Worm (Caenorhabditis elegans) whole organism, L2 larva: ENCODE results near the gene T01G5.6.
A peak's percentile ranks its signal among the peaks of the same experiment; 100 is the strongest.

Experiments
- C34F6.9 ChIP-seq: fragments of 150-350 bp; optimal IDR thresholded peaks from 2 replicates; lab custom pipeline; 2014; ENCODE audit warnings: missing biosample characterization, missing genetic modification characterization
- Y55F3AM.14 ChIP-seq: fragments of 200-800 bp; sonication (Bioruptor generic); optimal IDR thresholded peaks from 2 replicates; lab custom pipeline; 2018; ENCODE audit warnings: mild to moderate bottlenecking, missing genetic modification characterization, missing compliant biosample characterization
- ZK546.5 ChIP-seq: sonication (generic microtip); optimal IDR thresholded peaks from 2 replicates; lab custom pipeline; 2017; ENCODE audit warnings: missing biosample characterization, missing genetic modification characterization
- alr-1 ChIP-seq: fragments of 150-350 bp; optimal IDR thresholded peaks from 2 replicates; lab custom pipeline; 2014; ENCODE audit warnings: missing biosample characterization, missing genetic modification characterization
- aly-2 ChIP-seq: fragments of 150-350 bp; optimal IDR thresholded peaks from 2 replicates; lab custom pipeline; 2014; ENCODE audit warnings: missing biosample characterization, missing genetic modification characterization
- ama-1 ChIP-seq: fragments of 150-350 bp; optimal IDR thresholded peaks from 2 replicates; lab custom pipeline; 2018; ENCODE audit warnings: inconsistent platforms
- blmp-1 ChIP-seq: sonication (generic microtip); optimal IDR thresholded peaks from 2 replicates; lab custom pipeline; 2017; ENCODE audit warnings: missing genetic modification characterization, mild to moderate bottlenecking, missing compliant biosample characterization, antibody characterized with exemption, moderate library complexity; ENCODE audit not compliant: insufficient read depth
- ceh-82 ChIP-seq: fragments of 150-350 bp; optimal IDR thresholded peaks from 2 replicates; lab custom pipeline; 2014; ENCODE audit warnings: missing biosample characterization, missing genetic modification characterization
- crh-2 ChIP-seq: sonication (generic microtip); optimal IDR thresholded peaks from 2 replicates; lab custom pipeline; 2017; ENCODE audit warnings: missing biosample characterization, missing genetic modification characterization
- elt-3 ChIP-seq: sonication (generic microtip); optimal IDR thresholded peaks from 2 replicates; lab custom pipeline; 2017; ENCODE audit warnings: missing biosample characterization, missing genetic modification characterization
- fos-1 ChIP-seq: fragments of 150-350 bp; optimal IDR thresholded peaks from 2 replicates; lab custom pipeline; 2014; ENCODE audit warnings: missing biosample characterization, missing genetic modification characterization
- lin-13 ChIP-seq: fragments of 150-350 bp; optimal IDR thresholded peaks from 2 replicates; lab custom pipeline; 2014; ENCODE audit warnings: missing biosample characterization, missing genetic modification reagents, missing genetic modification characterization
- lin-39 ChIP-seq: fragments of 150-350 bp; optimal IDR thresholded peaks from 2 replicates; lab custom pipeline; 2014; ENCODE audit warnings: missing biosample characterization, missing genetic modification reagents, missing genetic modification characterization
- lsy-2 ChIP-seq, 2 experiments: fragments of 150-350 bp in 1 of 2; sonication (generic microtip) in 1 of 2; optimal IDR thresholded peaks; 2 replicates each; lab custom pipeline; 2014 to 2017; ENCODE audit warnings: missing biosample characterization in 2 of 2, missing genetic modification characterization in 2 of 2
- mbf-1 ChIP-seq: sonication (generic microtip); optimal IDR thresholded peaks from 2 replicates; lab custom pipeline; 2017; ENCODE audit warnings: missing biosample characterization, missing genetic modification characterization
- mdl-1 ChIP-seq, 2 experiments: fragments of 150-350 bp in 1 of 2; sonication (generic microtip) in 1 of 2; optimal IDR thresholded peaks; 2 replicates each; lab custom pipeline; 2017; ENCODE audit warnings: missing biosample characterization in 2 of 2, missing genetic modification characterization in 2 of 2
- nhr-10 ChIP-seq: sonication (generic microtip); optimal IDR thresholded peaks from 2 replicates; lab custom pipeline; 2017; ENCODE audit warnings: missing biosample characterization, missing genetic modification characterization
- nhr-129 ChIP-seq: fragments of 150-350 bp; optimal IDR thresholded peaks from 2 replicates; lab custom pipeline; 2014; ENCODE audit warnings: missing biosample characterization, missing genetic modification characterization
- nhr-23 ChIP-seq: fragments of 150-350 bp; optimal IDR thresholded peaks from 2 replicates; lab custom pipeline; 2014; ENCODE audit warnings: missing biosample characterization, missing genetic modification reagents, missing genetic modification characterization
- nhr-25 ChIP-seq: fragments of 150-350 bp; sonication (generic microtip); optimal IDR thresholded peaks from 3 replicates; lab custom pipeline; 2014; ENCODE audit warnings: missing biosample characterization, missing genetic modification characterization
- nhr-6 ChIP-seq: fragments of 150-350 bp; optimal IDR thresholded peaks from 2 replicates; lab custom pipeline; 2014; ENCODE audit warnings: missing biosample characterization, missing genetic modification characterization
- nhr-77 ChIP-seq: fragments of 150-350 bp; optimal IDR thresholded peaks from 2 replicates; lab custom pipeline; 2014; ENCODE audit warnings: missing biosample characterization, missing genetic modification characterization
- peb-1 ChIP-seq: fragments of 150-350 bp; optimal IDR thresholded peaks from 2 replicates; lab custom pipeline; 2014; ENCODE audit warnings: missing biosample characterization, missing genetic modification characterization
- skn-1 ChIP-seq: sonication (generic microtip); optimal IDR thresholded peaks from 2 replicates; lab custom pipeline; 2017; ENCODE audit warnings: missing biosample characterization, missing genetic modification characterization
- sma-3 ChIP-seq: sonication (generic microtip); optimal IDR thresholded peaks from 2 replicates; lab custom pipeline; 2016; ENCODE audit warnings: missing genetic modification reagents, missing genetic modification characterization, missing compliant biosample characterization
- sma-9 ChIP-seq, 2 experiments: fragments of 150-350 bp in 1 of 2; sonication (generic microtip) in 1 of 2; optimal IDR thresholded peaks; 2 replicates each; lab custom pipeline; 2014 to 2016; ENCODE audit warnings: missing genetic modification characterization in 2 of 2, mild to moderate bottlenecking in 1 of 2, missing biosample characterization in 1 of 2, missing compliant biosample characterization in 1 of 2, missing genetic modification reagents in 1 of 2, moderate library complexity in 1 of 2
- snpc-4 ChIP-seq: fragments of 150-350 bp; optimal IDR thresholded peaks from 2 replicates; lab custom pipeline; 2014; ENCODE audit warnings: missing biosample characterization, missing genetic modification characterization
- unc-39 ChIP-seq: fragments of 150-350 bp; optimal IDR thresholded peaks from 2 replicates; lab custom pipeline; 2014; ENCODE audit warnings: missing biosample characterization, missing genetic modification characterization
- unc-55 ChIP-seq: fragments of 150-350 bp; sonication (generic microtip); optimal IDR thresholded peaks from 3 replicates; lab custom pipeline; 2014; ENCODE audit warnings: missing biosample characterization, missing genetic modification reagents, missing genetic modification characterization
- unc-62 ChIP-seq: fragments of 150-350 bp; optimal IDR thresholded peaks from 2 replicates; lab custom pipeline; 2014; ENCODE audit warnings: missing biosample characterization, missing genetic modification reagents, missing genetic modification characterization
- zag-1 ChIP-seq: fragments of 150-350 bp; optimal IDR thresholded peaks from 2 replicates; lab custom pipeline; 2014; ENCODE audit warnings: missing biosample characterization, missing genetic modification characterization
- ztf-1 ChIP-seq: fragments of 200-800 bp; sonication (Bioruptor generic); conservative IDR thresholded peaks from 2 replicates; pipeline ENCODE4 v1.3.6; 2022; ENCODE audit warnings: missing genetic modification characterization, missing compliant biosample characterization
- ztf-11 ChIP-seq: sonication (generic microtip); optimal IDR thresholded peaks from 2 replicates; lab custom pipeline; 2017; ENCODE audit warnings: missing biosample characterization, missing genetic modification characterization
- ztf-4 ChIP-seq: fragments of 150-350 bp; optimal IDR thresholded peaks from 2 replicates; lab custom pipeline; 2014; ENCODE audit warnings: missing biosample characterization, missing genetic modification characterization

Gene T01G5.6

DNA sequence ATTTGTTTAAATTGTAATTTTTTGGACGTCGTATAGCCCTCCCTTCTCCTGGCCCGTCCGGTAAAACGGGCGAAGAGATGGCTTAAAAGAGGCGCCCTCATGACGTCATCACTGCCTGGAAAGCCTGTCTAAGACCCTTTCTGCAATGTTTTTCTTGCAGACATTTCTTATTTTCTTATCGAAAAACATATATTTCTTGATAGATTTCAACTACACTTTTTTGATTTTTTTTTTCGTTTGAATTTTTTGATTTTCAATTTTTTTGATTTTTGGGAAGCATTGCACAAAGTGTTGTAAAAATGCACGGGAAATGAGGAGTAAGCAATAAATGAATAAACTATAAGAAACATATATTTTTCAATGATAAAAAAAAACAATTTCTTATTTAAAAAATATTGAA lies at the start of gene T01G5.6:
T01G5.6 (minus strand) TSS at position 101 of the 400 bp plus-strand sequence.
- TF ChIP-seq C34F6.9, result no peak
- no peak for TF ChIP-seq crh-2 (tag; lab: Kevin White, UChicago)
- TF ChIP-seq lin-13 (GFP tag; lab: Kevin White, UChicago), result no peak
- TF ChIP-seq sma-9 (GFP tag; optimal IDR thresholded peaks at IDR 0.05; lab: Kevin White, UChicago), result no peak
- TF ChIP-seq sma-9 (tag; optimal IDR thresholded peaks at IDR 0.05; lab: Kevin White, UChicago), result no peak
- no peak for TF ChIP-seq nhr-23
- no peak for TF ChIP-seq sma-3 (GFP tag; lab: Kevin White, UChicago)
- TF ChIP-seq nhr-6 (tag; lab: Kevin White, UChicago), result no peak
- TF ChIP-seq nhr-25 (tag; lab: Kevin White, UChicago), result no peak
- TF ChIP-seq nhr-10, result no peak
- TF ChIP-seq unc-39 (tag; lab: Kevin White, UChicago), result no peak
- TF ChIP-seq aly-2 (tag; lab: Kevin White, UChicago), result no peak
- TF ChIP-seq ztf-11 (tag; lab: Kevin White, UChicago), result no peak
- no peak for TF ChIP-seq unc-55 (GFP tag; lab: Kevin White, UChicago)
- TF ChIP-seq mbf-1 (tag; lab: Kevin White, UChicago), result no peak
- TF ChIP-seq ZK546.5 (tag; lab: Kevin White, UChicago), result no peak
- TF ChIP-seq snpc-4 (tag; lab: Kevin White, UChicago), result no peak
- TF ChIP-seq, all 48 proteins: peak for 0

ce11 chrV:15162697-15163096 lies 48.8 kb upstream of the T01G5.6 start, which contains the start of gene srz-11:
Gene srz-11 (plus strand): TSS chrV:15163082.
- no peak for TF ChIP-seq blmp-1
- no peak for TF ChIP-seq alr-1 (tag; lab: Kevin White, UChicago)
- TF ChIP-seq Y55F3AM.14 (GFP tag; lab: Kevin White, UChicago), result no peak
- no peak for TF ChIP-seq ama-1 (lab: Kevin White, UChicago)
- no peak for TF ChIP-seq zag-1 (tag; lab: Kevin White, UChicago)
- no peak for TF ChIP-seq sma-3 (GFP tag; lab: Kevin White, UChicago)
- no peak for TF ChIP-seq nhr-25 (tag; lab: Kevin White, UChicago)
- TF ChIP-seq sma-9 (GFP tag; optimal IDR thresholded peaks at IDR 0.05; lab: Kevin White, UChicago), result no peak
- TF ChIP-seq sma-9 (tag; optimal IDR thresholded peaks at IDR 0.05; lab: Kevin White, UChicago), result no peak
- TF ChIP-seq unc-55 (GFP tag; lab: Kevin White, UChicago), result no peak
- TF ChIP-seq ztf-4, result no peak
- TF ChIP-seq mbf-1 (tag; lab: Kevin White, UChicago), result no peak
- no peak for TF ChIP-seq unc-39 (tag; lab: Kevin White, UChicago)
- no peak for TF ChIP-seq unc-62
- TF ChIP-seq ceh-82 (tag; lab: Kevin White, UChicago), result no peak
- TF ChIP-seq ztf-11 (tag; lab: Kevin White, UChicago), result no peak

- TF ChIP-seq blmp-1 (no peak), sma-3 (GFP tag; lab: Kevin White, UChicago) (no peak), skn-1 (tag; lab: Kevin White, UChicago) (no peak), mdl-1 (tag; optimal IDR thresholded peaks at IDR 0.05; lab: Kevin White, UChicago) (no peak), lin-13 (GFP tag; lab: Kevin White, UChicago) (no peak), lsy-2 (tag; optimal IDR thresholded peaks at IDR 0.05; lab: Kevin White, UChicago) (no peak), ceh-82 (tag; lab: Kevin White, UChicago) (no peak), ztf-1 (GFP tag; lab: Robert Waterston, UW) (no peak), peb-1 (no peak), elt-3 (tag; lab: Kevin White, UChicago) (no peak), nhr-6 (tag; lab: Kevin White, UChicago) (no peak), lin-39 (no peak), unc-39 (tag; lab: Kevin White, UChicago) (no peak), nhr-77 (tag; lab: Kevin White, UChicago) (no peak), ZK546.5 (tag; lab: Kevin White, UChicago) (no peak), nhr-129 (tag; lab: Kevin White, UChicago) (no peak), snpc-4 (tag; lab: Kevin White, UChicago) (no peak), nhr-25 (tag; lab: Kevin White, UChicago) (no peak)
Observed at ce11 chrV:15158691-15159090, 44.8 kb upstream of the T01G5.6 start, which contains the start of gene str-45. Gene str-45 (plus strand): TSS chrV:15158991.

- TF ChIP-seq ztf-1 (GFP tag; lab: Robert Waterston, UW), result no peak
- peak; percentile 22 for TF ChIP-seq sma-3 (GFP tag; lab: Kevin White, UChicago)
- peak; percentile 8 for TF ChIP-seq fos-1
- TF ChIP-seq nhr-25 (tag; lab: Kevin White, UChicago), result no peak
Observed at ce11 chrV:15156504-15156903, 42.6 kb upstream of the T01G5.6 start.
